Worm (Caenorhabditis elegans) whole organism, L4 larva: ENCODE measurements around the gene T28C6.5.

Experiments
- ceh-20 ChIP-seq: fragments of 200-800 bp; sonication (Bioruptor generic); IDR thresholded peaks from 2 replicates; pipeline ENCODE4 v1.3.6; 2022; ENCODE audit warnings: missing genetic modification reagents, missing genetic modification characterization, missing compliant biosample characterization
- ceh-62 ChIP-seq: sonication (generic microtip); optimal IDR thresholded peaks from 2 replicates; lab custom pipeline; 2017; ENCODE audit warnings: missing biosample characterization, missing genetic modification characterization
- mdl-1 ChIP-seq, 2 experiments: fragments of 150-350 bp in 1 of 2; sonication (generic microtip) in 1 of 2; optimal IDR thresholded peaks; 2 replicates each; lab custom pipeline; 2014 to 2017; ENCODE audit warnings: missing biosample characterization in 2 of 2, missing genetic modification characterization in 2 of 2
- mes-2 ChIP-seq: sonication (generic microtip); optimal IDR thresholded peaks from 2 replicates; lab custom pipeline; 2016; ENCODE audit warnings: missing genotype, mild to moderate bottlenecking, missing genetic modification characterization, missing compliant biosample characterization; ENCODE audit not compliant: poor library complexity, severe bottlenecking
- nhr-10 ChIP-seq: fragments of 150-350 bp; optimal IDR thresholded peaks from 2 replicates; lab custom pipeline; 2014; ENCODE audit warnings: missing biosample characterization, missing genetic modification characterization

DNA sequence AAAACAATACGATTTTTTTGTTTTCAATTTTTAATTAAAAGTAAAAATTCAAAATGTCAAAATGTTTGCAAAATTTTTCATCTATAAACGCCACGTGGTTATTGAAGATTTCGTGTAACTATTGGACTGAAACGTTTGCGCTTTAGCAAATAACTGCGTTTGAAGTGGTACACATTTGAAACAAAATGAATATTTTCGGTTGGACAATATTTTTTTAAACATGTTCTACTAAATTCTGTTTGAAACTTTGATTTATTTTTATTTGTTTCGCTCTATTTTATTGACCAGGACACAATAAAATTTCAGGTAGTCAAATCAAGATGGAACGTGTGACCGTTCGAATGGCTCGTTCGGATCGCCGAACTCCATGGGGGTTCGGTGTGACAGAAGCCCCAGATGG, 30.9 kb downstream of the T28C6.5 start, which contains the start of gene alp-1:
- TF ChIP-seq ceh-62 (tag; lab: Kevin White, UChicago) (no peak), nhr-10 (tag; lab: Kevin White, UChicago) (no peak), mdl-1 (tag; optimal IDR thresholded peaks at IDR 0.05; lab: Kevin White, UChicago) (no peak), mes-2 (tag; lab: Kevin White, UChicago) (no peak), ceh-20 (no peak)
